Worm (Caenorhabditis elegans): ENCODE measurements around the gene T07F10.5.

ce11 chrV:12876708-12877107, 11.0 kb downstream of the T07F10.5 start:
- TF ChIP-seq ztf-11 (tag; optimal IDR thresholded peaks at IDR 0.05): no peak
- TF ChIP-seq lin-13 (GFP tag; optimal IDR thresholded peaks at IDR 0.05): no peak
- no peak for TF ChIP-seq unc-55 (GFP tag; optimal IDR thresholded peaks at IDR 0.05)
- no peak for TF ChIP-seq ceh-82 (tag; optimal IDR thresholded peaks at IDR 0.05)
- no peak for TF ChIP-seq nhr-23 (tag; optimal IDR thresholded peaks at IDR 0.05)
- TF ChIP-seq nhr-12 (tag; optimal IDR thresholded peaks at IDR 0.05): no peak
- TF ChIP-seq snpc-4 (tag; optimal IDR thresholded peaks at IDR 0.05): no peak
- no peak for TF ChIP-seq egl-27 (tag; optimal IDR thresholded peaks at IDR 0.05)
- no peak for TF ChIP-seq nhr-11 (tag; optimal IDR thresholded peaks at IDR 0.05)
- no peak for TF ChIP-seq dmd-4 (tag; optimal IDR thresholded peaks at IDR 0.05)
